Fruit fly (Drosophila melanogaster) whole organism, embryonic: ENCODE measurements around the gene nAChRbeta1.
A peak's percentile ranks its signal among the peaks of the same experiment; 100 is the strongest.

Experiments used
- Abd-B ChIP-seq: fragments of 200-800 bp; sonication (Bioruptor generic); optimal IDR thresholded peaks from 2 replicates; lab custom pipeline; 2018; ENCODE audit warnings: missing biosample characterization, mild to moderate bottlenecking, missing genetic modification characterization, moderate library complexity
- CG11723 ChIP-seq: fragments of 200-800 bp; sonication (Bioruptor generic); optimal IDR thresholded peaks from 2 replicates; lab custom pipeline; 2017; ENCODE audit warnings: missing biosample characterization, mild to moderate bottlenecking, missing genetic modification characterization
- CG12104 ChIP-seq: fragments of 200-800 bp; sonication (Bioruptor generic); optimal IDR thresholded peaks from 3 replicates; lab custom pipeline; 2016; ENCODE audit warnings: missing biosample characterization, missing genetic modification characterization
- CG12299 ChIP-seq: fragments of 200-800 bp; sonication (Bioruptor generic); optimal IDR thresholded peaks from 2 replicates; lab custom pipeline; 2018; ENCODE audit warnings: missing biosample characterization, mild to moderate bottlenecking, missing genetic modification characterization
- CG12942 ChIP-seq: fragments of 200-800 bp; sonication (Bioruptor generic); optimal IDR thresholded peaks from 3 replicates; lab custom pipeline; 2016; ENCODE audit warnings: missing biosample characterization, missing genetic modification characterization
- CG13424 ChIP-seq: fragments of 200-800 bp; sonication (Bioruptor generic); optimal IDR thresholded peaks from 2 replicates; lab custom pipeline; 2019; ENCODE audit warnings: missing biosample characterization, mild to moderate bottlenecking, missing genetic modification characterization, moderate library complexity
- CG14441 ChIP-seq: fragments of 200-800 bp; sonication (Bioruptor generic); IDR thresholded peaks from 2 replicates; pipeline ENCODE4 v1.3.6; 2022; ENCODE audit warnings: missing biosample characterization, missing genetic modification characterization
- CG16813 ChIP-seq: fragments of 200-800 bp; sonication (Bioruptor generic); IDR thresholded peaks from 3 replicates; pipeline ENCODE4 v1.3.6; 2022; ENCODE audit warnings: missing biosample characterization, missing genetic modification characterization; ENCODE audit not compliant: partially characterized antibody
- CG17568 ChIP-seq: fragments of 200-800 bp; sonication (Bioruptor generic); optimal IDR thresholded peaks from 2 replicates; lab custom pipeline; 2018; ENCODE audit warnings: missing biosample characterization, mild to moderate bottlenecking, missing genetic modification characterization, moderate library complexity
- CG2202 ChIP-seq: fragments of 200-800 bp; sonication (Bioruptor generic); optimal IDR thresholded peaks from 2 replicates; lab custom pipeline; 2018; ENCODE audit warnings: missing biosample characterization, mild to moderate bottlenecking, missing genetic modification characterization
- CG32767 ChIP-seq: fragments of 200-800 bp; sonication (Bioruptor generic); IDR thresholded peaks from 2 replicates; pipeline ENCODE4 v1.3.6; 2022; ENCODE audit warnings: missing biosample characterization, missing genetic modification characterization
- CG33213 ChIP-seq: fragments of 200-800 bp; sonication (Bioruptor generic); optimal IDR thresholded peaks from 3 replicates; lab custom pipeline; 2016; ENCODE audit warnings: missing biosample characterization, missing genetic modification characterization
- CG34224 ChIP-seq: fragments of 200-800 bp; sonication (Bioruptor generic); IDR thresholded peaks from 3 replicates; pipeline ENCODE4 v1.3.6; 2022; ENCODE audit warnings: missing biosample characterization, missing genetic modification characterization; ENCODE audit not compliant: partially characterized antibody
- CG3726 ChIP-seq: fragments of 200-800 bp; sonication (Bioruptor generic); IDR thresholded peaks from 3 replicates; pipeline ENCODE4, ENCODE4 v1.3.6; 2022; ENCODE audit warnings: missing biosample characterization, missing genetic modification characterization
- CG4707 ChIP-seq: fragments of 200-800 bp; sonication (Bioruptor generic); optimal IDR thresholded peaks from 2 replicates; lab custom pipeline; 2018; ENCODE audit warnings: missing biosample characterization, mild to moderate bottlenecking, missing genetic modification characterization, moderate library complexity
- CG6175 ChIP-seq: fragments of 200-800 bp; sonication (Bioruptor generic); IDR thresholded peaks from 3 replicates; pipeline ENCODE4 v1.3.6; 2022; ENCODE audit warnings: missing biosample characterization, missing genetic modification characterization
- CG6791 ChIP-seq: fragments of 200-800 bp; sonication (Bioruptor generic); IDR thresholded peaks from 3 replicates; pipeline ENCODE4 v1.3.6; 2022; ENCODE audit warnings: missing biosample characterization, missing genetic modification characterization; ENCODE audit not compliant: partially characterized antibody
- CG8290 ChIP-seq, 3 experiments: fragments of 200-800 bp; sonication (Bioruptor generic); optimal IDR thresholded peaks; 2 replicates each; lab custom pipeline; 2016 to 2019; ENCODE audit warnings: missing biosample characterization in 3 of 3, missing genetic modification characterization in 3 of 3, mild to moderate bottlenecking in 2 of 3, moderate library complexity in 1 of 3
- CG8478 ChIP-seq: fragments of >200 bp; optimal IDR thresholded peaks from 2 replicates; lab custom pipeline; 2018
- Camta ChIP-seq: fragments of 200-800 bp; sonication (Bioruptor generic); optimal IDR thresholded peaks from 2 replicates; lab custom pipeline; 2016; ENCODE audit warnings: missing biosample characterization, missing genetic modification characterization
- Dip3 ChIP-seq: fragments of 200-800 bp; sonication (Bioruptor generic); optimal IDR thresholded peaks from 3 replicates; lab custom pipeline; 2016; ENCODE audit warnings: missing biosample characterization, missing genetic modification characterization
- Drgx ChIP-seq: fragments of 200-800 bp; sonication (Bioruptor generic); IDR thresholded peaks from 2 replicates; pipeline ENCODE4 v1.3.6; 2022; ENCODE audit warnings: missing biosample characterization, missing genetic modification characterization
- Hand ChIP-seq: fragments of 200-800 bp; sonication (Bioruptor generic); optimal IDR thresholded peaks from 2 replicates; lab custom pipeline; 2017; ENCODE audit warnings: mild to moderate bottlenecking, missing biosample characterization, missing genetic modification reagents, missing genetic modification characterization
- Lhr ChIP-seq: fragments of 200-800 bp; sonication (Bioruptor generic); optimal IDR thresholded peaks from 3 replicates; lab custom pipeline; 2017; ENCODE audit warnings: mild to moderate bottlenecking, missing biosample characterization, missing genetic modification reagents, missing genetic modification characterization
- Nf-YA ChIP-seq: fragments of 200-800 bp; sonication (Bioruptor generic); IDR thresholded peaks from 2 replicates; pipeline ENCODE4 v1.3.6; 2022; ENCODE audit warnings: missing biosample characterization, missing genetic modification characterization
- Sox102F ChIP-seq: fragments of 200-800 bp; sonication (Bioruptor generic); optimal IDR thresholded peaks from 2 replicates; lab custom pipeline; 2018; ENCODE audit warnings: missing biosample characterization, mild to moderate bottlenecking, missing genetic modification characterization, moderate library complexity
- Vsx1 ChIP-seq: fragments of 200-800 bp; sonication (Bioruptor generic); optimal IDR thresholded peaks from 2 replicates; lab custom pipeline; 2017; ENCODE audit warnings: missing biosample characterization, mild to moderate bottlenecking, missing genetic modification characterization, missing genetic modification reagents
- al ChIP-seq: fragments of 200-800 bp; sonication (Bioruptor generic); IDR thresholded peaks from 2 replicates; pipeline ENCODE4 v1.3.6; 2022; ENCODE audit warnings: missing biosample characterization, missing genetic modification characterization
- amos ChIP-seq: fragments of 200-800 bp; sonication (Bioruptor generic); IDR thresholded peaks from 2 replicates; pipeline ENCODE4 v1.3.6; 2022; ENCODE audit warnings: missing biosample characterization, missing genetic modification characterization; ENCODE audit not compliant: partially characterized antibody
- ase ChIP-seq: fragments of 200-800 bp; sonication (Bioruptor generic); IDR thresholded peaks from 3 replicates; pipeline ENCODE4 v1.3.6; 2022; ENCODE audit warnings: missing biosample characterization, missing genetic modification characterization
- ato ChIP-seq: fragments of 200-800 bp; sonication (Bioruptor generic); IDR thresholded peaks from 2 replicates; pipeline ENCODE4 v1.3.6; 2022; ENCODE audit warnings: missing biosample characterization, missing genetic modification characterization; ENCODE audit not compliant: partially characterized antibody
- cato ChIP-seq: fragments of 200-800 bp; sonication (Bioruptor generic); optimal IDR thresholded peaks from 2 replicates; lab custom pipeline; 2016; ENCODE audit warnings: missing biosample characterization, missing genetic modification characterization, borderline replicate concordance
- cwo ChIP-seq: fragments of 200-800 bp; sonication (Bioruptor generic); optimal IDR thresholded peaks from 3 replicates; lab custom pipeline; 2017; ENCODE audit warnings: missing biosample characterization, missing genetic modification characterization, mild to moderate bottlenecking, moderate library complexity, missing genetic modification reagents
- da ChIP-seq: fragments of 200-800 bp; sonication (Bioruptor generic); optimal IDR thresholded peaks from 2 replicates; lab custom pipeline; 2016; ENCODE audit warnings: missing biosample characterization, missing genetic modification characterization
- dan ChIP-seq: fragments of 200-800 bp; sonication (Bioruptor generic); IDR thresholded peaks from 2 replicates; pipeline ENCODE4 v1.3.6; 2022; ENCODE audit warnings: missing biosample characterization, missing genetic modification characterization
- gcm2 ChIP-seq: fragments of 200-800 bp; sonication (Bioruptor generic); optimal IDR thresholded peaks from 2 replicates; lab custom pipeline; 2016; ENCODE audit warnings: missing biosample characterization, missing genetic modification characterization
- grau ChIP-seq: fragments of 200-800 bp; optimal IDR thresholded peaks from 3 replicates; lab custom pipeline; 2019; ENCODE audit warnings: missing biosample characterization, mild to moderate bottlenecking, missing genetic modification characterization, moderate library complexity
- hth ChIP-seq: fragments of >200 bp; optimal IDR thresholded peaks from 2 replicates; lab custom pipeline; 2017; ENCODE audit warnings: inconsistent platforms
- lola ChIP-seq, 3 experiments: fragments of >200 bp in 2 of 3; fragments of 200-800 bp in 1 of 3; sonication (Bioruptor generic) in 1 of 3; optimal IDR thresholded peaks; 2 replicates each; lab custom pipeline; 2017 to 2019; ENCODE audit warnings: missing biosample characterization in 3 of 3, missing genetic modification characterization in 3 of 3, mild to moderate bottlenecking in 1 of 3, moderate library complexity in 1 of 3
- mld ChIP-seq: fragments of 200-800 bp; sonication (Bioruptor generic); IDR thresholded peaks from 3 replicates; pipeline ENCODE4 v1.3.6; 2022; ENCODE audit warnings: missing biosample characterization, missing genetic modification characterization; ENCODE audit not compliant: partially characterized antibody
- nerfin-2 ChIP-seq: fragments of 200-800 bp; sonication (Bioruptor generic); IDR thresholded peaks from 2 replicates; pipeline ENCODE4 v1.3.6; 2022; ENCODE audit warnings: missing biosample characterization, missing genetic modification characterization; ENCODE audit not compliant: partially characterized antibody
- pb ChIP-seq: fragments of 200-800 bp; sonication (Bioruptor generic); optimal IDR thresholded peaks from 3 replicates; lab custom pipeline; 2016; ENCODE audit warnings: missing biosample characterization, missing genetic modification characterization
- psq ChIP-seq: fragments of 200-800 bp; sonication (Bioruptor generic); optimal IDR thresholded peaks from 2 replicates; lab custom pipeline; 2017; ENCODE audit warnings: missing biosample characterization, missing genetic modification characterization
- row ChIP-seq: fragments of 200-800 bp; sonication (Bioruptor generic); IDR thresholded peaks from 3 replicates; pipeline ENCODE4 v1.3.6; 2022; ENCODE audit warnings: missing biosample characterization, missing genetic modification characterization
- sens-2 ChIP-seq: fragments of 200-800 bp; sonication (Bioruptor generic); IDR thresholded peaks from 2 replicates; pipeline ENCODE4 v1.3.6; 2022; ENCODE audit warnings: missing biosample characterization, missing genetic modification characterization
- shn ChIP-seq: fragments of 200-800 bp; sonication (Bioruptor generic); optimal IDR thresholded peaks from 3 replicates; lab custom pipeline; 2016; ENCODE audit warnings: missing biosample characterization, missing genetic modification characterization
- tgo ChIP-seq: fragments of 200-800 bp; sonication (Bioruptor generic); IDR thresholded peaks from 3 replicates; pipeline ENCODE4 v1.3.6; 2022; ENCODE audit warnings: missing biosample characterization, missing genetic modification characterization
- unc-4 ChIP-seq: fragments of 200-800 bp; sonication (Bioruptor generic); IDR thresholded peaks from 2 replicates; pipeline ENCODE4 v1.3.6; 2022; ENCODE audit warnings: missing biosample characterization, missing genetic modification characterization; ENCODE audit not compliant: partially characterized antibody
- zen ChIP-seq: fragments of 200-800 bp; sonication (Bioruptor generic); optimal IDR thresholded peaks from 3 replicates; lab custom pipeline; 2018; ENCODE audit warnings: missing biosample characterization, mild to moderate bottlenecking, missing genetic modification characterization, moderate library complexity

The nAChRbeta1 gene

DNA sequence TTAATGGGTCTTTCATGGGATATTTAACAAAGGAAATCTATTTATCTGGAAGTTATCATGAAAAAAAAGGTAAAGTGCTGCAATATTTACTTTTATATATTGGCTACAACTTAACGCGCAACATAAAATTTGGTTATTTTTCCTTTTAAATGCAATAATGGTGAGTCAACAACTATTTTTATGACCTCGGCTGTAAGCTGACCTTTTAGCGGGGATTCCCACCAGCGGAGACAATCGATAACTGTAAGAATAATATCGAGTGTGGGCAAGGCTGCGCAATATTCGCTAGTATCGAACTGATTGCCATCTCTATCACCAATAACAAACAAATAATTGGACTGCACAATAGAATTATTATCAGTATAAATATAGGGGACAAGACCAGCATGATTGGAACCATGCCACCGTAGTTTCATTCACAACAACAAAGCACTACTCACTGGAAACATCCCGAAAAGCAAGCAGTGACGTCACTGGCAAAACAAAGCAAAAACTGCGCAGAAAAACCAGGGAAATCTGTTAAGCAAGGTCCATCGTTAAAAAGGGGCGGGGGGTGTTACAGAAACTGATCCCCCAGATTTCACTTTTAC lies 25.9 kb upstream of the nAChRbeta1 start, which contains the start of gene Syx17 (continued):
- TF ChIP-seq CG14441 (GFP tag; lab: Robert Waterston, UW), result 0 out of 2 replicates have a peak, but pooled peaks have one; percentile 6
- no peak for TF ChIP-seq dan (GFP tag; lab: Robert Waterston, UW)
- TF ChIP-seq tgo (GFP tag; lab: Robert Waterston, UW), result peak; percentile 20; the same call in 1 of the 3 replicates
- TF ChIP-seq Lhr (GFP tag; lab: Kevin White, UChicago), result peak; percentile 48
- peak; percentile 31 for TF ChIP-seq CG12299
- peak; percentile 52 for TF ChIP-seq Camta
- no peak for TF ChIP-seq Nf-YA (GFP tag; lab: Robert Waterston, UW)
- TF ChIP-seq CG13424 (tag; lab: Kevin White, UChicago), result peak; percentile 46
- peak; percentile 90 for TF ChIP-seq CG16813 (GFP tag; lab: Robert Waterston, UW)
- peak in 1 of 3 experiments; percentile 33 for TF ChIP-seq lola (GFP tag; optimal IDR thresholded peaks at IDR 0.05; lab: Kevin White, UChicago)
- no peak for TF ChIP-seq da
- TF ChIP-seq amos, result peak; percentile 95
- TF ChIP-seq grau (tag; lab: Kevin White, UChicago), result peak; percentile 60
- peak; percentile 53 for TF ChIP-seq Sox102F (GFP tag; lab: Kevin White, UChicago)
- no peak for TF ChIP-seq CG32767 (GFP tag; lab: Robert Waterston, UW)
- no peak for TF ChIP-seq CG8478 (lab: Kevin White, UChicago)
- TF ChIP-seq CG12942 (GFP tag; lab: Kevin White, UChicago), result peak; percentile 17
- no peak for TF ChIP-seq CG3726
- TF ChIP-seq CG6175, result no peak
- TF ChIP-seq unc-4 (GFP tag; lab: Robert Waterston, UW), result peak; percentile 90
- TF ChIP-seq CG11723 (GFP tag; lab: Kevin White, UChicago), result peak; percentile 20
- peak; percentile 50 for TF ChIP-seq CG8290 (GFP tag; optimal IDR thresholded peaks at IDR 0.05; lab: Kevin White, UChicago)
- peak in 1 of 2 experiments; percentile 92 for TF ChIP-seq CG8290 (tag; optimal IDR thresholded peaks at IDR 0.05; lab: Kevin White, UChicago)
- TF ChIP-seq psq, result no peak
- TF ChIP-seq shn (GFP tag; lab: Kevin White, UChicago), result peak; percentile 38
- peak; percentile 96 for TF ChIP-seq CG34224 (GFP tag; lab: Robert Waterston, UW)
- TF ChIP-seq Abd-B (GFP tag; lab: Kevin White, UChicago), result peak; percentile 48
- TF ChIP-seq zen (tag; lab: Kevin White, UChicago), result peak; percentile 22
- no peak for TF ChIP-seq gcm2 (GFP tag; lab: Kevin White, UChicago)
- TF ChIP-seq cato (GFP tag; lab: Kevin White, UChicago), result no peak
- TF ChIP-seq mld, result peak; percentile 79
- TF ChIP-seq Vsx1 (GFP tag; lab: Kevin White, UChicago), result peak; percentile 1
- 0 out of 2 replicates have a peak, but pooled peaks have one; percentile 11 for TF ChIP-seq sens-2 (GFP tag; lab: Robert Waterston, UW)
- TF ChIP-seq cwo (GFP tag; lab: Kevin White, UChicago), result peak; percentile 31
- peak; percentile 33 for TF ChIP-seq CG4707 (GFP tag; lab: Kevin White, UChicago)
- TF ChIP-seq ase (GFP tag; lab: Robert Waterston, UW), result peak; percentile 40; the same call in 1 of the 3 replicates
- no peak for TF ChIP-seq Hand (GFP tag; lab: Kevin White, UChicago)
- TF ChIP-seq pb (GFP tag; lab: Kevin White, UChicago), result no peak
- peak; percentile 94 for TF ChIP-seq CG6791 (GFP tag; lab: Robert Waterston, UW)
- TF ChIP-seq CG12104, result peak; percentile 10
- TF ChIP-seq row, result peak; percentile 64
- TF ChIP-seq Drgx (GFP tag; lab: Robert Waterston, UW), result peak; percentile 70
- TF ChIP-seq CG33213 (GFP tag; lab: Kevin White, UChicago), result peak; percentile 70
- peak; percentile 40 for TF ChIP-seq al (GFP tag; lab: Robert Waterston, UW)
- TF ChIP-seq Dip3 (GFP tag; lab: Kevin White, UChicago), result peak; percentile 54
- TF ChIP-seq hth (lab: Kevin White, UChicago), result no peak
- TF ChIP-seq ato (GFP tag; lab: Robert Waterston, UW), result peak; percentile 92
- no peak for TF ChIP-seq CG2202 (tag; lab: Kevin White, UChicago)
- TF ChIP-seq CG17568, result peak; percentile 24
- peak; percentile 85 for TF ChIP-seq nerfin-2 (GFP tag; lab: Robert Waterston, UW)
